Worm (Caenorhabditis elegans): ENCODE results near the gene egl-1.

ce11 chrV:14448669-14449068 is 16.5 kb upstream of the egl-1 start:
- no peak for TF ChIP-seq ama-1 (optimal IDR thresholded peaks at IDR 0.05)
- TF ChIP-seq tbx-11 (GFP tag; IDR thresholded peaks at IDR 0.05), result no peak
- TF ChIP-seq flt-1 (GFP tag; IDR thresholded peaks at IDR 0.05), result no peak
- no peak for TF ChIP-seq hmbx-1 (tag; optimal IDR thresholded peaks at IDR 0.05)
- TF ChIP-seq aly-1 (tag; optimal IDR thresholded peaks at IDR 0.05), result no peak
